Fruit fly (Drosophila melanogaster) whole organism, pupa: ENCODE results near the gene PGAP2.

ENCODE experiments used
- CG10348 ChIP-seq: fragments of 200-800 bp; sonication (Bioruptor generic); IDR thresholded peaks from 2 replicates; pipeline ENCODE4 v1.3.6; 2022; ENCODE audit warnings: missing biosample characterization, missing genetic modification characterization
- CG12605 ChIP-seq: fragments of 200-800 bp; sonication (Bioruptor generic); IDR thresholded peaks from 2 replicates; pipeline ENCODE4 v1.3.6; 2022; ENCODE audit warnings: missing biosample characterization, missing genetic modification characterization
- CG13204 ChIP-seq: fragments of 200-800 bp; sonication (Bioruptor generic); optimal IDR thresholded peaks from 2 replicates; lab custom pipeline; 2018; ENCODE audit warnings: missing biosample characterization, mild to moderate bottlenecking, missing genetic modification characterization, moderate library complexity
- CG14655 ChIP-seq: fragments of 200-800 bp; sonication (Bioruptor generic); optimal IDR thresholded peaks from 3 replicates; lab custom pipeline; 2017; ENCODE audit warnings: mild to moderate bottlenecking, missing biosample characterization, missing genetic modification reagents, missing genetic modification characterization
- CG15710 ChIP-seq: fragments of 200-800 bp; sonication (Bioruptor generic); optimal IDR thresholded peaks from 2 replicates; lab custom pipeline; 2018; ENCODE audit warnings: missing biosample characterization, mild to moderate bottlenecking, missing genetic modification characterization, moderate library complexity
- CG17806 ChIP-seq: fragments of 200-800 bp; sonication (Bioruptor generic); optimal IDR thresholded peaks from 2 replicates; lab custom pipeline; 2018; ENCODE audit warnings: missing biosample characterization, mild to moderate bottlenecking, missing genetic modification characterization, moderate library complexity
- CG32121 ChIP-seq: fragments of 200-800 bp; sonication (Bioruptor generic); IDR thresholded peaks from 2 replicates; pipeline ENCODE4 v1.3.6; 2022; ENCODE audit warnings: missing biosample characterization, missing genetic modification characterization
- CG34367 ChIP-seq: fragments of 200-800 bp; sonication (Bioruptor generic); optimal IDR thresholded peaks from 2 replicates; lab custom pipeline; 2018; ENCODE audit warnings: missing biosample characterization, mild to moderate bottlenecking, missing genetic modification characterization
- CG4496 ChIP-seq: fragments of 200-800 bp; sonication (Bioruptor generic); IDR thresholded peaks from 3 replicates; pipeline ENCODE4 v1.3.6; 2022; ENCODE audit warnings: missing biosample characterization, missing genetic modification characterization
- CG8159 ChIP-seq: fragments of 200-800 bp; sonication (Bioruptor generic); optimal IDR thresholded peaks from 3 replicates; lab custom pipeline; 2018; ENCODE audit warnings: missing biosample characterization, mild to moderate bottlenecking, missing genetic modification characterization, moderate library complexity
- CG8301 ChIP-seq: fragments of 200-800 bp; sonication (Bioruptor generic); optimal IDR thresholded peaks from 2 replicates; lab custom pipeline; 2018; ENCODE audit warnings: missing biosample characterization, mild to moderate bottlenecking, missing genetic modification characterization
- CG9948 ChIP-seq: fragments of 200-800 bp; sonication (Bioruptor generic); optimal IDR thresholded peaks from 2 replicates; lab custom pipeline; 2018; ENCODE audit warnings: missing biosample characterization, mild to moderate bottlenecking, missing genetic modification characterization, moderate library complexity
- D1 ChIP-seq: fragments of 200-800 bp; sonication (Bioruptor generic); optimal IDR thresholded peaks from 2 replicates; lab custom pipeline; 2018; ENCODE audit warnings: missing biosample characterization, mild to moderate bottlenecking, missing genetic modification characterization, moderate library complexity
- EcR ChIP-seq: fragments of 200-800 bp; sonication (Bioruptor generic); optimal IDR thresholded peaks from 3 replicates; lab custom pipeline; 2019; ENCODE audit warnings: missing biosample characterization, missing genetic modification characterization, mild to moderate bottlenecking, moderate library complexity, missing genetic modification reagents
- Ets98B ChIP-seq: fragments of 200-800 bp; sonication (Bioruptor generic); IDR thresholded peaks from 2 replicates; pipeline ENCODE4 v1.3.6; 2022; ENCODE audit warnings: missing biosample characterization, missing genetic modification characterization
- Pif1A ChIP-seq: fragments of 200-800 bp; sonication (Bioruptor generic); optimal IDR thresholded peaks from 3 replicates; lab custom pipeline; 2016; ENCODE audit warnings: missing biosample characterization, missing genetic modification characterization
- Pif1B ChIP-seq: fragments of 200-800 bp; sonication (Bioruptor generic); optimal IDR thresholded peaks from 3 replicates; lab custom pipeline; 2016; ENCODE audit warnings: missing biosample characterization, missing genetic modification characterization
- Snoo ChIP-seq: fragments of 200-800 bp; sonication (Bioruptor generic); optimal IDR thresholded peaks from 3 replicates; lab custom pipeline; 2017; ENCODE audit warnings: missing biosample characterization, mild to moderate bottlenecking, missing genetic modification characterization, inconsistent platforms
- fd96Ca ChIP-seq: fragments of 200-800 bp; sonication (Bioruptor generic); IDR thresholded peaks from 3 replicates; pipeline ENCODE4 v1.3.6; 2022; ENCODE audit warnings: missing biosample characterization, missing genetic modification characterization
- gl ChIP-seq: fragments of 200-800 bp; sonication (Bioruptor generic); optimal IDR thresholded peaks from 2 replicates; lab custom pipeline; 2018; ENCODE audit warnings: missing biosample characterization, mild to moderate bottlenecking, missing genetic modification characterization
- rn ChIP-seq: fragments of 200-800 bp; sonication (Bioruptor generic); IDR thresholded peaks from 2 replicates; pipeline ENCODE4 v1.3.6; 2022; ENCODE audit warnings: missing biosample characterization, missing genetic modification characterization

Gene PGAP2

DNA sequence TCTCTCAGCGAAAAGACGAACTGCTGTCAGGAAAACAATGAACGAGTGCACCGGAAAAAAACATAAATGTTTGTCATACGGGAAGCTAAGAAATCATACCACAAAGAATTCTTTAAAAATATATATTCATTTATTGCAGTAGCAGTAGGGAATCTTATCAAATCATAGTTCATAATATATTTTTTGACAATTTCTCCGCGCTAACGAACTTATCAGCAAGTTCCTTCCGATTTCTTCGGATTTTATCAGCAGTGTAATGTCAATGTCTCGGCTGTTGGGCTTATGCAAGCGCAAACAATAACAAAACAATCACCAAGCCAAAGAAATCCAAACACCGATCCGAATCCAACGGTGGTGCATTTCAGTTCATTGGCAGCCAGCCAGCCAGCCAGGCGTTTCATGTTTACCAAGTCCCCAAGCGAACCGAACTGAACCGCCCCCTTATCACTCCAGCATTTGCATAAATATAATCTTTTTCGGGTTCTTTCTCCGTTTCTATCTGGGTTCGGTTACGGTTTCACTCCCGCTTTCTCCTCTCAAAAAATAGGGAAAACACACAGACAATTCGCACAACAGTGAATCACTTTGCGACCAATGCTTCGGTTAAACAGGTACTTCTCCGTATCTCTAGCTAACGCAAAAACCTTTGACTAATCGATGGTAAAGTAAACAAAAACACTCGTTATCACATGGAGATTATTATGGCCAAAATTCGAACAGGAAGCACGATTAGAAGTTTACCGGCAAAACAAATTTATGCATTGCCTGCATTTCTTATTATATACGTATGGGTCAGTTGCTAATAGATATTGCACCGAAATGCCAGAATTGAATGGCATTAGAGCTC lies 8.4 kb upstream of the PGAP2 start:
- TF ChIP-seq CG8301: no peak
- no peak for TF ChIP-seq Snoo
- TF ChIP-seq CG14655: no peak
- no peak for TF ChIP-seq CG12605 (GFP tag; lab: Robert Waterston, UW)
- 0 out of 2 replicates have a peak, but pooled peaks have one; percentile 8 for TF ChIP-seq Ets98B (GFP tag; lab: Robert Waterston, UW)
- no peak for TF ChIP-seq Pif1A (GFP tag; lab: Kevin White, UChicago)
- no peak for TF ChIP-seq rn
- TF ChIP-seq Pif1B (GFP tag; lab: Kevin White, UChicago): no peak
- no peak for TF ChIP-seq CG17806 (tag; lab: Kevin White, UChicago)
- no peak for TF ChIP-seq gl (tag; lab: Kevin White, UChicago)
- no peak for TF ChIP-seq CG8159
- TF ChIP-seq D1 (tag; lab: Kevin White, UChicago): no peak
- TF ChIP-seq EcR (GFP tag; lab: Kevin White, UChicago): peak; percentile 27
- TF ChIP-seq CG15710 (tag; lab: Kevin White, UChicago): peak; percentile 23
- peak; percentile 26 for TF ChIP-seq CG9948 (tag; lab: Kevin White, UChicago)
- no peak for TF ChIP-seq CG10348
- no peak for TF ChIP-seq fd96Ca
- no peak for TF ChIP-seq CG13204 (GFP tag; lab: Kevin White, UChicago)
- TF ChIP-seq CG34367: no peak
- TF ChIP-seq CG32121: no peak
- TF ChIP-seq CG4496: no peak

DNA sequence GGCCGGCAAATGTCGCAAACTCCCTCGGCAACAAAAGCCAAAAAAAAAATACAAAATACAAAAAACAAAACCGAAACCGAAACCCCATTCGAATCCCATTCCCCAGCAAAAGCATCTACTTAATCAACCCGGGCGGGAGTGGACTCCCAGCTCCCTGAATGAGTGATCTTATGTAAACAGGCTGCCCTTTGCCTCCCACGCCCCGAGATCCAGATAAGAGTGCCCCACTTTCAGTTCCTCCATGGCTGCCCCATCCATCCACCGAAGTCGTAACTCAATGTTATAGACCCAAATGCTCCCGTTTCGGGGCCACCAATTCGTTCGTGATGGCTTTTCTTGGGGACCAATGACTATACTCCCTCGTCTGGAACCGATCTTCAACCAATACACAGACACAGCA lies 7.7 kb upstream of the PGAP2 start:
- TF ChIP-seq Ets98B (GFP tag; lab: Robert Waterston, UW) (no peak), CG12605 (GFP tag; lab: Robert Waterston, UW) (0 out of 2 replicates have a peak, but pooled peaks have one; percentile 18)

- TF ChIP-seq rn (no peak), CG15710 (tag; lab: Kevin White, UChicago) (no peak), Pif1A (GFP tag; lab: Kevin White, UChicago) (no peak), Ets98B (GFP tag; lab: Robert Waterston, UW) (no peak), Snoo (no peak), CG10348 (no peak), CG8301 (no peak), CG14655 (no peak), EcR (GFP tag; lab: Kevin White, UChicago) (no peak), fd96Ca (no peak)
Observed at dm6 chr2L:826388-826787, 7.1 kb upstream of the PGAP2 start.

DNA sequence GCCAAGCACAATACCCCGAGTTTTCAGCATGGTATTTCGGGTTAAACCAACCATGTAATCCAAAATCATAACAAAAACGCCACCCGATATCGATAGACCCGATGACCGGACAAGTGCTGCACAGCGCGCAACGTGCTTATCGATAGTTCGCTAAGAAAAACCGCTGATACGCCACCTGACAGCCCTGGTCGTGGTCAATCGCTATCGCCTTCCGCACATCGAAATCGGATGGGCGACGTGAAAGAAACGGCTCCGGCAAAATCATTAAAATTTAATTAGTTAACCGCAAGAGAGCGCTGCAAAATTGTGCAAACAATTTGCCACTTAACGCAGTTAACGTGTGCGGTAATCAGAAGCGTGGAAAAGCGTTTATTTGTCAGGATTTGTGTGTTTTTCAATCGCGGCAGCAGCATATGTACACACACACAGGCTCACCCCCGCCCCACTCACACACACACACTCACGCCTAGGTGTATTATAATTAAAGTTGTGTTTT lies 6.5 kb upstream of the PGAP2 start, which contains the start of the genes CG3862 and dock:
TSS of gene CG3862 (minus strand) at position 94 of the 496 bp plus-strand sequence.
TSS of gene dock (plus strand) at position 202 of the 496 bp plus-strand sequence.
- peak; percentile 50; the same call in 1 of the 2 replicates for TF ChIP-seq Ets98B (GFP tag; lab: Robert Waterston, UW)
- peak; percentile 4 for TF ChIP-seq Snoo
- TF ChIP-seq CG9948 (tag; lab: Kevin White, UChicago): no peak
- TF ChIP-seq CG12605 (GFP tag; lab: Robert Waterston, UW): 0 out of 2 replicates have a peak, but pooled peaks have one; percentile 23
- peak; percentile 92 for TF ChIP-seq EcR (GFP tag; lab: Kevin White, UChicago)
- no peak for TF ChIP-seq Pif1B (GFP tag; lab: Kevin White, UChicago)
- peak; percentile 32 for TF ChIP-seq CG8159
- peak; percentile 2 for TF ChIP-seq gl (tag; lab: Kevin White, UChicago)
- no peak for TF ChIP-seq CG17806 (tag; lab: Kevin White, UChicago)
- peak; percentile 55; the same call in 2 of the 3 replicates for TF ChIP-seq fd96Ca
- peak; percentile 23 for TF ChIP-seq CG15710 (tag; lab: Kevin White, UChicago)
- TF ChIP-seq CG4496: peak; percentile 58

DNA sequence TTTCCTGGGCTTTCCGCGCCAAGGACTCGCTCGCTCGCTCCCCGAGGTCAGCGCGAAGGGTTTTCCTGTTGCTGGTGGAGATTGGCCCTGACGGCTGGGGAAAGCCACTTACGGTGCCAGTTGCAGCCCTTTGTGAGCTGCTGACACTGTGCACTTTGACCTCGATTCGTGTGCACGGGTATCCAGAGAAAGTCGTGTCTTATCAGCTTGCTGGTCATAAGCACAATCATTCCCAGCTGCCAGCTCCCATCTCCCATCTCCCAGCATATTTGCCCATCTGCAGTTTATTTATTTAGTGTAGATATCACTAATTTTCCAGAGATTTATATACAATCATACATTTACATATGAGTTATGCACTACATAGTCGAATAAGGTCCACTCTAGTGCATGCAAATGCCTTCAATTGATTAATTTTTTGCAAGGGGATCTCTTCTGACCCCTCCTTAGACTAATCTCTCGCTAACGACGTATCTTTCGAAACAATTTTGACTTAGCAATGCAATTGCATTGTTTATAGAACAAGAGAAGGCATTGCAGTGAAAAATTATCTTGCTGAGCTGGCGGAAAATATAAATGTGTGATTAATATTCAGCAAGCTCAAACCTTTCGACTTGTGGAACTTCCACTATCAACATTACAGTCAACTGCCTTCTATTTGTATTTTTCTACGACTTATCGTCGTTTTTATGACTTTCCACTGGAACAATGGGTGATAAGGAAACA lies 2.8 kb upstream of the PGAP2 start:
- TF ChIP-seq EcR (GFP tag; lab: Kevin White, UChicago) (no peak), CG8159 (peak; percentile 88)

dm6 chr2L:821242-821985 lies 2.1 kb upstream of the PGAP2 start, which contains the start of gene CG3662:
Gene CG3662 (plus strand): TSS chr2L:821289.
- TF ChIP-seq CG4496: 0 out of 3 replicates have a peak, but pooled peaks have one; percentile 36
- TF ChIP-seq D1 (tag; lab: Kevin White, UChicago): no peak
